Fruit fly (Drosophila melanogaster) whole organism, adult: ENCODE measurements around the gene Alg2.

Source experiments
- CG12768 ChIP-seq: fragments of 200-800 bp; sonication (Bioruptor generic); optimal IDR thresholded peaks from 2 replicates; lab custom pipeline; 2017; ENCODE audit warnings: missing biosample characterization, missing genetic modification characterization, mild to moderate bottlenecking, moderate library complexity, missing genetic modification reagents
- CG33017 ChIP-seq: fragments of 200-800 bp; sonication (Bioruptor generic); optimal IDR thresholded peaks from 2 replicates; lab custom pipeline; 2018; ENCODE audit warnings: missing biosample characterization, mild to moderate bottlenecking, missing genetic modification characterization, moderate library complexity
- CG5204 ChIP-seq: fragments of 200-800 bp; sonication (Bioruptor generic); optimal IDR thresholded peaks from 2 replicates; lab custom pipeline; 2016; ENCODE audit warnings: missing biosample characterization, missing genetic modification characterization
- Mnt ChIP-seq: fragments of 200-800 bp; sonication (Bioruptor generic); optimal IDR thresholded peaks from 2 replicates; lab custom pipeline; 2016; ENCODE audit warnings: missing biosample characterization, mild to moderate bottlenecking, missing genetic modification characterization
- kay ChIP-seq: fragments of 200-800 bp; sonication (Bioruptor generic); peaks from one replicate; lab custom pipeline; 2016; ENCODE audit warnings: missing biosample characterization, missing genetic modification characterization, borderline replicate concordance
- toe ChIP-seq: fragments of 200-800 bp; sonication (Bioruptor generic); optimal IDR thresholded peaks from 2 replicates; lab custom pipeline; 2016; ENCODE audit warnings: missing biosample characterization, missing genetic modification characterization

dm6 chr3L:3192333-3192894 is 48.8 kb downstream of the Alg2 start, which contains the start of gene CG14965:
- TF ChIP-seq kay (GFP tag; lab: Kevin White, UChicago): no peak
- no peak for TF ChIP-seq CG33017 (tag; lab: Kevin White, UChicago)
- no peak for TF ChIP-seq CG5204 (GFP tag; lab: Kevin White, UChicago)
- no peak for TF ChIP-seq toe
- no peak for TF ChIP-seq Mnt (GFP tag; lab: Kevin White, UChicago)
- TF ChIP-seq CG12768 (GFP tag; lab: Kevin White, UChicago): no peak
